Fruit fly (Drosophila melanogaster) whole organism, pupa: ENCODE data around the gene Tmem43.

Experiments
- CG13204 ChIP-seq: fragments of 200-800 bp; sonication (Bioruptor generic); optimal IDR thresholded peaks from 2 replicates; lab custom pipeline; 2018; ENCODE audit warnings: missing biosample characterization, mild to moderate bottlenecking, missing genetic modification characterization, moderate library complexity
- CG14655 ChIP-seq: fragments of 200-800 bp; sonication (Bioruptor generic); optimal IDR thresholded peaks from 3 replicates; lab custom pipeline; 2017; ENCODE audit warnings: mild to moderate bottlenecking, missing biosample characterization, missing genetic modification reagents, missing genetic modification characterization
- CG17806 ChIP-seq: fragments of 200-800 bp; sonication (Bioruptor generic); optimal IDR thresholded peaks from 2 replicates; lab custom pipeline; 2018; ENCODE audit warnings: missing biosample characterization, mild to moderate bottlenecking, missing genetic modification characterization, moderate library complexity
- CG32121 ChIP-seq: fragments of 200-800 bp; sonication (Bioruptor generic); IDR thresholded peaks from 2 replicates; pipeline ENCODE4 v1.3.6; 2022; ENCODE audit warnings: missing biosample characterization, missing genetic modification characterization
- CG4496 ChIP-seq: fragments of 200-800 bp; sonication (Bioruptor generic); IDR thresholded peaks from 3 replicates; pipeline ENCODE4 v1.3.6; 2022; ENCODE audit warnings: missing biosample characterization, missing genetic modification characterization
- CG8159 ChIP-seq: fragments of 200-800 bp; sonication (Bioruptor generic); optimal IDR thresholded peaks from 3 replicates; lab custom pipeline; 2018; ENCODE audit warnings: missing biosample characterization, mild to moderate bottlenecking, missing genetic modification characterization, moderate library complexity
- CG9948 ChIP-seq: fragments of 200-800 bp; sonication (Bioruptor generic); optimal IDR thresholded peaks from 2 replicates; lab custom pipeline; 2018; ENCODE audit warnings: missing biosample characterization, mild to moderate bottlenecking, missing genetic modification characterization, moderate library complexity
- D1 ChIP-seq: fragments of 200-800 bp; sonication (Bioruptor generic); optimal IDR thresholded peaks from 2 replicates; lab custom pipeline; 2018; ENCODE audit warnings: missing biosample characterization, mild to moderate bottlenecking, missing genetic modification characterization, moderate library complexity
- EcR ChIP-seq: fragments of 200-800 bp; sonication (Bioruptor generic); optimal IDR thresholded peaks from 3 replicates; lab custom pipeline; 2019; ENCODE audit warnings: missing biosample characterization, missing genetic modification characterization, mild to moderate bottlenecking, moderate library complexity, missing genetic modification reagents
- Ets98B ChIP-seq: fragments of 200-800 bp; sonication (Bioruptor generic); IDR thresholded peaks from 2 replicates; pipeline ENCODE4 v1.3.6; 2022; ENCODE audit warnings: missing biosample characterization, missing genetic modification characterization
- Pif1A ChIP-seq: fragments of 200-800 bp; sonication (Bioruptor generic); optimal IDR thresholded peaks from 3 replicates; lab custom pipeline; 2016; ENCODE audit warnings: missing biosample characterization, missing genetic modification characterization
- Pif1B ChIP-seq: fragments of 200-800 bp; sonication (Bioruptor generic); optimal IDR thresholded peaks from 3 replicates; lab custom pipeline; 2016; ENCODE audit warnings: missing biosample characterization, missing genetic modification characterization
- fd96Ca ChIP-seq: fragments of 200-800 bp; sonication (Bioruptor generic); IDR thresholded peaks from 3 replicates; pipeline ENCODE4 v1.3.6; 2022; ENCODE audit warnings: missing biosample characterization, missing genetic modification characterization
- gl ChIP-seq: fragments of 200-800 bp; sonication (Bioruptor generic); optimal IDR thresholded peaks from 2 replicates; lab custom pipeline; 2018; ENCODE audit warnings: missing biosample characterization, mild to moderate bottlenecking, missing genetic modification characterization

DNA sequence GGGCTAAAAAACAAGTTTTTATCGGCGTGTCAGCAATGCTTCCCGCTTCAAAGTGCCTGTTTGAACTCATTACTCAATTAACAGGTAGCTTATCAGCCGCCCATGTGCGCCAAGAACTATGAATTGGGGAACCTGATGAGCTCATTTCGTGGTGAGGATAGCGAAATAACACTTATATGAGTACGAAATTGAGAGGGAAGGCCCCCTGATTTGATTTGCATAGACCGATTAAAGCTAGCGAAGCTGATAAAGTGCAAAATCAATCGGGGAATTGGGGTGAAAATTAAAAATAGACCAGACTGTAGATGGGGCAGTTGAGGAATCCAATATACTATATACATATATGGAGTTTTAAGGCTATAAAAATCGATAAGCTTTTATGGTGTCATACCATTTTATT lies 19.3 kb upstream of the Tmem43 start:
- TF ChIP-seq EcR (GFP tag; lab: Kevin White, UChicago): no peak
- TF ChIP-seq CG9948 (tag; lab: Kevin White, UChicago): no peak
- TF ChIP-seq gl: no peak
- no peak for TF ChIP-seq CG14655 (GFP tag; lab: Kevin White, UChicago)
- no peak for TF ChIP-seq CG17806 (tag; lab: Kevin White, UChicago)
- no peak for TF ChIP-seq CG4496 (GFP tag; lab: Robert Waterston, UW)
- TF ChIP-seq CG32121 (GFP tag; lab: Robert Waterston, UW): no peak
- no peak for TF ChIP-seq Pif1B (GFP tag; lab: Kevin White, UChicago)
- TF ChIP-seq CG13204 (GFP tag; lab: Kevin White, UChicago): no peak
- TF ChIP-seq Pif1A (GFP tag; lab: Kevin White, UChicago): no peak
- no peak for TF ChIP-seq fd96Ca
- TF ChIP-seq CG8159 (tag; lab: Kevin White, UChicago): no peak
- no peak for TF ChIP-seq Ets98B (GFP tag; lab: Robert Waterston, UW)
- TF ChIP-seq D1 (tag; lab: Kevin White, UChicago): no peak
